2 worm cellular contexts compared by ENCODE assay signal in genomic region chrII:11564127-11564526, ce11.
TF ChIP-seq lines count a peak whose summit lies in the region.

TSS of gene F54D5.15 (minus strand) at chrII:11564227.

TF ChIP-seq in whole organism, mixed stage, embryonic, 35 proteins besides CTCF, POLR2A, EP300 and RAD21:
- TF ChIP-seq sptf-1 (tag; optimal IDR thresholded peaks at IDR 0.05; lab: Kevin White, UChicago), result peak; percentile 60
- TF ChIP-seq ham-2 (GFP tag; optimal IDR thresholded peaks at IDR 0.05; lab: Kevin White, UChicago), result no peak
TF ChIP-seq in whole organism, mixed stage, embryonic: peak in this region for 1.

TF ChIP-seq in whole organism, young adult, 124 proteins besides CTCF, POLR2A, EP300 and RAD21:
- no peak for TF ChIP-seq snpc-3.4 (tag; optimal IDR thresholded peaks at IDR 0.05; lab: Kevin White, UChicago)
- 0 out of 2 replicates have a peak, but pooled peaks have one; percentile 22 for TF ChIP-seq zfh-2 (GFP tag; conservative IDR thresholded peaks at IDR 0.05; lab: Robert Waterston, UW)
